Worm (Caenorhabditis elegans) whole organism, L4 larva: ENCODE measurements around the gene nid-1.

Experiments
- aly-2 ChIP-seq: sonication (generic microtip); optimal IDR thresholded peaks from 2 replicates; lab custom pipeline; 2018; ENCODE audit warnings: missing biosample characterization, missing genetic modification characterization
- ama-1 ChIP-seq: fragments of 150-350 bp; optimal IDR thresholded peaks from 2 replicates; lab custom pipeline; 2014; ENCODE audit warnings: inconsistent platforms, mixed read lengths
- ces-1 ChIP-seq: fragments of 150-350 bp; sonication (generic microtip); optimal IDR thresholded peaks from 4 replicates; lab custom pipeline; 2014; ENCODE audit warnings: missing biosample characterization, missing genetic modification reagents, missing genetic modification characterization
- dmd-6 ChIP-seq: fragments of 200-800 bp; sonication (Bioruptor generic); IDR thresholded peaks from 2 replicates; pipeline ENCODE4 v1.3.6; 2022; ENCODE audit warnings: missing genetic modification reagents, missing genetic modification characterization, missing compliant biosample characterization
- fkh-10 ChIP-seq: fragments of 150-350 bp; optimal IDR thresholded peaks from 2 replicates; lab custom pipeline; 2014; ENCODE audit warnings: missing biosample characterization, missing genetic modification reagents, missing genetic modification characterization
- jun-1 ChIP-seq: fragments of 150-350 bp; optimal IDR thresholded peaks from 2 replicates; lab custom pipeline; 2014; ENCODE audit warnings: missing biosample characterization, missing genetic modification reagents, missing genetic modification characterization
- nhr-11 ChIP-seq: fragments of 150-350 bp; optimal IDR thresholded peaks from 2 replicates; lab custom pipeline; 2014; ENCODE audit warnings: missing biosample characterization, missing genetic modification characterization

DNA sequence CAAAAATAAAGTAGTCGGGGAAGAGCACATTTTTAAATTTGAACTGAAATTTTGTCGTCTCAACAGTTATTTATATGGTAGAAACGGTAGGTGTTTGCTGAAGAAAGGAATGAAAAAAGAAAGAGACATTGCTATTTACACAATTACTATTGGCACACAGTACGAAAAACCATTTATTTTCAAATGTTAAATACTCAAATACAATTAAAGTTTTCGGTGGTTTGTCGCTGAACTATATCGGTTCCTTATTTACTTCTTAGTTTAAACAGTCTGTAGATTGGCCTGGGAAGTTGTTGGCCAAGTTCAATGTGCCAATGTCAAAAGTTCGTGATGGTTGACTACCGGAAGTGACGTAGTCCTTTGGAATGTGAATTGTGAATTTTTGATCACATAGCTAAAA is 5.9 kb upstream of the nid-1 start, which contains the start of gene ttr-27:
- TF ChIP-seq nhr-11 (tag; lab: Kevin White, UChicago) (no peak), dmd-6 (GFP tag; lab: Robert Waterston, UW) (no peak), jun-1 (tag; lab: Kevin White, UChicago) (no peak), aly-2 (tag; lab: Kevin White, UChicago) (no peak), ces-1 (no peak), fkh-10 (GFP tag; lab: Kevin White, UChicago) (no peak), ama-1 (no peak)
